Fruit fly (Drosophila melanogaster): Measurements from ENCODE around the gene Trc8.

Gene Trc8

dm6 chr3R:29540948-29541741 is 37.5 kb upstream of the Trc8 start (continued):
- no peak for TF ChIP-seq knrl (GFP tag; IDR thresholded peaks at IDR 0.05; ENCODE audit: partially characterized antibody)
- peak; percentile 1 for TF ChIP-seq Jarid2 (GFP tag; optimal IDR thresholded peaks at IDR 0.05)
- peak; percentile 23 for TF ChIP-seq CG33557 (GFP tag; optimal IDR thresholded peaks at IDR 0.05)
- TF ChIP-seq CG8765 (GFP tag; IDR thresholded peaks at IDR 0.05), result peak; percentile 50; the same call in 1 of the 2 replicates
- no peak for TF ChIP-seq Ets97D (GFP tag; optimal IDR thresholded peaks at IDR 0.05)
- peak; percentile 31 for TF ChIP-seq fd102C (GFP tag; optimal IDR thresholded peaks at IDR 0.05)
- TF ChIP-seq CG1602 (GFP tag; optimal IDR thresholded peaks at IDR 0.05), result no peak
- no peak for TF ChIP-seq kay (GFP tag; optimal IDR thresholded peaks at IDR 0.05)
- no peak for TF ChIP-seq gt (GFP tag; IDR thresholded peaks at IDR 0.05)
- no peak for TF ChIP-seq CG10321 (GFP tag; IDR thresholded peaks at IDR 0.05)
- TF ChIP-seq Abd-B (GFP tag; optimal IDR thresholded peaks at IDR 0.05), result no peak
- TF ChIP-seq CG12391 (tag; optimal IDR thresholded peaks at IDR 0.05), result peak; percentile 41
- TF ChIP-seq CG11560 (tag; IDR thresholded peaks at IDR 0.05), result no peak
- TF ChIP-seq ash1 (GFP tag; optimal IDR thresholded peaks at IDR 0.05), result no peak
- TF ChIP-seq MESR4 (GFP tag; optimal IDR thresholded peaks at IDR 0.05), result no peak
- no peak for TF ChIP-seq CG11456 (GFP tag; IDR thresholded peaks at IDR 0.05)
- TF ChIP-seq CG31388 (GFP tag; optimal IDR thresholded peaks at IDR 0.05), result no peak
- TF ChIP-seq lola (GFP tag; optimal IDR thresholded peaks at IDR 0.05), result peak in 1 of 3 experiments; percentile 61
- TF ChIP-seq inv (GFP tag; IDR thresholded peaks at IDR 0.05; ENCODE audit: partially characterized antibody), result no peak
- no peak for TF ChIP-seq sisA (GFP tag; IDR thresholded peaks at IDR 0.05)
- no peak for TF ChIP-seq CG3407 (GFP tag; optimal IDR thresholded peaks at IDR 0.05)
- TF ChIP-seq E2f1 (GFP tag; IDR thresholded peaks at IDR 0.05), result no peak
- peak; percentile 70 for TF ChIP-seq CG15696 (tag; optimal IDR thresholded peaks at IDR 0.05)
- TF ChIP-seq CG16815 (GFP tag; optimal IDR thresholded peaks at IDR 0.05), result peak; percentile 44
- TF ChIP-seq Oaz (GFP tag; IDR thresholded peaks at IDR 0.05), result no peak
- no peak for TF ChIP-seq Mes4 (GFP tag; optimal IDR thresholded peaks at IDR 0.05)
- 0 out of 3 replicates have a peak, but pooled peaks have one; percentile 42 for TF ChIP-seq zfh1 (GFP tag; IDR thresholded peaks at IDR 0.05)
- TF ChIP-seq trem (tag; optimal IDR thresholded peaks at IDR 0.05), result peak; percentile 37
- no peak for TF ChIP-seq Asciz (GFP tag; optimal IDR thresholded peaks at IDR 0.05)
- peak; percentile 20 for TF ChIP-seq CG13775 (GFP tag; optimal IDR thresholded peaks at IDR 0.05)
- no peak for TF ChIP-seq otp (GFP tag; IDR thresholded peaks at IDR 0.05)
- no peak for TF ChIP-seq CG1529 (GFP tag; optimal IDR thresholded peaks at IDR 0.05)
- no peak for TF ChIP-seq yki (optimal IDR thresholded peaks at IDR 0.05)
- TF ChIP-seq bab2 (GFP tag; optimal IDR thresholded peaks at IDR 0.05), result no peak
- no peak for TF ChIP-seq CG31365 (tag; optimal IDR thresholded peaks at IDR 0.05)
- no peak for TF ChIP-seq Mad (GFP tag; optimal IDR thresholded peaks at IDR 0.05)
- TF ChIP-seq bigmax (GFP tag; optimal IDR thresholded peaks at IDR 0.05), result no peak
- no peak for TF ChIP-seq dimm (GFP tag; IDR thresholded peaks at IDR 0.05)
- TF ChIP-seq prd (optimal IDR thresholded peaks at IDR 0.05), result no peak
- TF ChIP-seq prd (GFP tag; IDR thresholded peaks at IDR 0.05), result peak; percentile 48; the same call in 1 of the 3 replicates
- no peak for TF ChIP-seq Nf-YC (tag; optimal IDR thresholded peaks at IDR 0.05)
- TF ChIP-seq CG3281 (GFP tag; optimal IDR thresholded peaks at IDR 0.05), result no peak
- TF ChIP-seq chif (GFP tag; optimal IDR thresholded peaks at IDR 0.05), result peak in 1 of 2 experiments; percentile 17
- no peak for TF ChIP-seq D (optimal IDR thresholded peaks at IDR 0.05)
- TF ChIP-seq D (GFP tag; optimal IDR thresholded peaks at IDR 0.05), result peak; percentile 41
- no peak for TF ChIP-seq fru (optimal IDR thresholded peaks at IDR 0.05)
- TF ChIP-seq chm (GFP tag; IDR thresholded peaks at IDR 0.05), result no peak
- TF ChIP-seq CG14710 (tag; optimal IDR thresholded peaks at IDR 0.05), result peak; percentile 51
- no peak for TF ChIP-seq dan (GFP tag; IDR thresholded peaks at IDR 0.05)
- TF ChIP-seq ind (GFP tag; optimal IDR thresholded peaks at IDR 0.05), result no peak
- peak; percentile 28 for TF ChIP-seq D19A (tag; optimal IDR thresholded peaks at IDR 0.05)
